Fruit fly (Drosophila melanogaster) whole organism, embryonic: ENCODE results near the gene CG33325.

Experiments used
- Atf6 ChIP-seq: fragments of 200-800 bp; sonication (Bioruptor generic); IDR thresholded peaks from 2 replicates; pipeline ENCODE4 v1.3.6; 2022; ENCODE audit warnings: missing biosample characterization, missing genetic modification characterization
- Bgb ChIP-seq: fragments of 200-800 bp; sonication (Bioruptor generic); IDR thresholded peaks from 2 replicates; pipeline ENCODE4 v1.3.6; 2022; ENCODE audit warnings: missing biosample characterization, missing genetic modification characterization; ENCODE audit not compliant: partially characterized antibody
- CG11093 ChIP-seq: fragments of 200-800 bp; sonication (Bioruptor generic); IDR thresholded peaks from 3 replicates; pipeline ENCODE4 v1.3.6; 2022; ENCODE audit warnings: missing biosample characterization, missing genetic modification characterization
- CG11398 ChIP-seq: fragments of 200-800 bp; sonication (Bioruptor generic); optimal IDR thresholded peaks from 2 replicates; lab custom pipeline; 2016; ENCODE audit warnings: missing biosample characterization, missing genetic modification characterization
- CG11696 ChIP-seq: fragments of 200-800 bp; sonication (Bioruptor generic); IDR thresholded peaks from 2 replicates; pipeline ENCODE4 v1.3.6; 2022; ENCODE audit warnings: missing biosample characterization, missing genetic modification characterization
- CG12769 ChIP-seq: fragments of 200-800 bp; sonication (Bioruptor generic); optimal IDR thresholded peaks from 2 replicates; lab custom pipeline; 2019; ENCODE audit warnings: missing biosample characterization, mild to moderate bottlenecking, missing genetic modification characterization, moderate library complexity
- CG13287 ChIP-seq: fragments of 200-800 bp; sonication (Bioruptor generic); IDR thresholded peaks from 2 replicates; pipeline ENCODE4 v1.3.6; 2022; ENCODE audit warnings: missing biosample characterization, missing genetic modification characterization; ENCODE audit not compliant: partially characterized antibody
- CG13775 ChIP-seq: fragments of 200-800 bp; sonication (Bioruptor generic); optimal IDR thresholded peaks from 3 replicates; lab custom pipeline; 2017; ENCODE audit warnings: missing biosample characterization, mild to moderate bottlenecking, missing genetic modification characterization
- CG14710 ChIP-seq: fragments of 200-800 bp; sonication (Bioruptor generic); optimal IDR thresholded peaks from 3 replicates; lab custom pipeline; 2019; ENCODE audit warnings: missing biosample characterization, mild to moderate bottlenecking, missing genetic modification characterization, moderate library complexity
- CG15479 ChIP-seq: fragments of 200-800 bp; sonication (Bioruptor generic); optimal IDR thresholded peaks from 3 replicates; lab custom pipeline; 2019; ENCODE audit warnings: missing biosample characterization, mild to moderate bottlenecking, missing genetic modification characterization, moderate library complexity
- CG16813 ChIP-seq: fragments of 200-800 bp; sonication (Bioruptor generic); IDR thresholded peaks from 3 replicates; pipeline ENCODE4 v1.3.6; 2022; ENCODE audit warnings: missing biosample characterization, missing genetic modification characterization; ENCODE audit not compliant: partially characterized antibody
- CG16863 ChIP-seq: fragments of 200-800 bp; sonication (Bioruptor generic); optimal IDR thresholded peaks from 3 replicates; lab custom pipeline; 2016; ENCODE audit warnings: missing biosample characterization, missing genetic modification characterization
- CG17361 ChIP-seq: fragments of 200-800 bp; sonication (Bioruptor generic); IDR thresholded peaks from 3 replicates; pipeline ENCODE4 v1.3.6; 2022; ENCODE audit warnings: missing biosample characterization, missing genetic modification characterization
- CG17829 ChIP-seq: fragments of 200-800 bp; optimal IDR thresholded peaks from 2 replicates; lab custom pipeline; 2019; ENCODE audit warnings: missing biosample characterization, mild to moderate bottlenecking, missing genetic modification characterization, moderate library complexity
- CG18764 ChIP-seq: fragments of 200-800 bp; sonication (Bioruptor generic); optimal IDR thresholded peaks from 3 replicates; lab custom pipeline; 2016; ENCODE audit warnings: missing biosample characterization, missing genetic modification characterization
- CG2129 ChIP-seq: fragments of 200-800 bp; sonication (Bioruptor generic); IDR thresholded peaks from 2 replicates; pipeline ENCODE4 v1.3.6; 2022; ENCODE audit warnings: missing biosample characterization, missing genetic modification characterization; ENCODE audit not compliant: partially characterized antibody
- CG2889 ChIP-seq: fragments of 200-800 bp; sonication (Bioruptor generic); IDR thresholded peaks from 3 replicates; pipeline ENCODE4 v1.3.6; 2022; ENCODE audit warnings: missing biosample characterization, missing genetic modification characterization
- CG34376 ChIP-seq: fragments of 200-800 bp; sonication (Bioruptor generic); optimal IDR thresholded peaks from 2 replicates; lab custom pipeline; 2018; ENCODE audit warnings: missing biosample characterization, mild to moderate bottlenecking, missing genetic modification characterization
- CG34422 ChIP-seq: fragments of 200-800 bp; sonication (Bioruptor generic); IDR thresholded peaks from 3 replicates; pipeline ENCODE4 v1.3.6; 2022; ENCODE audit warnings: missing biosample characterization, missing genetic modification characterization
- CG4617 ChIP-seq: fragments of 200-800 bp; sonication (Bioruptor generic); optimal IDR thresholded peaks from 3 replicates; lab custom pipeline; 2016; ENCODE audit warnings: missing biosample characterization, missing genetic modification characterization, borderline replicate concordance
- CG6689 ChIP-seq: fragments of 200-800 bp; sonication (Bioruptor generic); IDR thresholded peaks from 2 replicates; pipeline ENCODE4 v1.3.6; 2022; ENCODE audit warnings: missing biosample characterization, missing genetic modification characterization
- CG6854 ChIP-seq: fragments of 200-800 bp; sonication (Bioruptor generic); optimal IDR thresholded peaks from 3 replicates; lab custom pipeline; 2017; ENCODE audit warnings: missing biosample characterization, mild to moderate bottlenecking, missing genetic modification characterization
- Camta ChIP-seq: fragments of 200-800 bp; sonication (Bioruptor generic); optimal IDR thresholded peaks from 2 replicates; lab custom pipeline; 2016; ENCODE audit warnings: missing biosample characterization, missing genetic modification characterization
- HLHmδ ChIP-seq: fragments of 200-800 bp; sonication (Bioruptor generic); optimal IDR thresholded peaks from 2 replicates; lab custom pipeline; 2018; ENCODE audit warnings: missing biosample characterization, mild to moderate bottlenecking, missing genetic modification characterization, moderate library complexity
- Hmx ChIP-seq: fragments of 200-800 bp; sonication (Bioruptor generic); optimal IDR thresholded peaks from 2 replicates; lab custom pipeline; 2016; ENCODE audit warnings: missing biosample characterization, missing genetic modification characterization
- Nf-YB ChIP-seq: fragments of 200-800 bp; sonication (Bioruptor generic); optimal IDR thresholded peaks from 3 replicates; lab custom pipeline; 2019; ENCODE audit warnings: missing biosample characterization, mild to moderate bottlenecking, missing genetic modification characterization, moderate library complexity
- Nf-YC ChIP-seq: fragments of 200-800 bp; optimal IDR thresholded peaks from 3 replicates; lab custom pipeline; 2019; ENCODE audit warnings: missing biosample characterization, mild to moderate bottlenecking, missing genetic modification characterization, moderate library complexity
- Ptx1 ChIP-seq: fragments of 200-800 bp; sonication (Bioruptor generic); IDR thresholded peaks from 2 replicates; pipeline ENCODE4 v1.3.6; 2022; ENCODE audit warnings: missing biosample characterization, missing genetic modification characterization
- Sry-β ChIP-seq: fragments of 200-800 bp; sonication (Bioruptor generic); optimal IDR thresholded peaks from 2 replicates; lab custom pipeline; 2018; ENCODE audit warnings: missing biosample characterization, mild to moderate bottlenecking, missing genetic modification characterization, moderate library complexity
- Xbp1 ChIP-seq: fragments of 200-800 bp; sonication (Bioruptor generic); optimal IDR thresholded peaks from 3 replicates; lab custom pipeline; 2016; ENCODE audit warnings: missing biosample characterization, mild to moderate bottlenecking, missing genetic modification characterization
- ash1 ChIP-seq: fragments of 200-800 bp; sonication (Bioruptor generic); optimal IDR thresholded peaks from 2 replicates; lab custom pipeline; 2018; ENCODE audit warnings: missing biosample characterization, mild to moderate bottlenecking, missing genetic modification characterization
- cad ChIP-seq: fragments of >200 bp; optimal IDR thresholded peaks from 2 replicates; lab custom pipeline; 2017; ENCODE audit warnings: missing biosample characterization, missing genetic modification characterization
- danr ChIP-seq: fragments of 200-800 bp; sonication (Bioruptor generic); IDR thresholded peaks from 2 replicates; pipeline ENCODE4 v1.3.6; 2022; ENCODE audit warnings: missing biosample characterization, missing genetic modification characterization
- ems ChIP-seq: fragments of 200-800 bp; sonication (Bioruptor generic); optimal IDR thresholded peaks from 3 replicates; lab custom pipeline; 2016; ENCODE audit warnings: missing biosample characterization, missing genetic modification characterization
- fd64A ChIP-seq: fragments of 200-800 bp; sonication (Bioruptor generic); optimal IDR thresholded peaks from 3 replicates; lab custom pipeline; 2018; ENCODE audit warnings: missing biosample characterization, mild to moderate bottlenecking, missing genetic modification characterization
- fru ChIP-seq: fragments of >200 bp; optimal IDR thresholded peaks from 2 replicates; lab custom pipeline; 2017
- hth ChIP-seq: fragments of >200 bp; optimal IDR thresholded peaks from 2 replicates; lab custom pipeline; 2017; ENCODE audit warnings: inconsistent platforms
- nau ChIP-seq: fragments of 200-800 bp; sonication (Bioruptor generic); optimal IDR thresholded peaks from 3 replicates; lab custom pipeline; 2017; ENCODE audit warnings: missing biosample characterization, mild to moderate bottlenecking, missing genetic modification characterization, missing genetic modification reagents
- nmo ChIP-seq: fragments of 200-800 bp; sonication (Bioruptor generic); optimal IDR thresholded peaks from 2 replicates; lab custom pipeline; 2018; ENCODE audit warnings: missing biosample characterization, mild to moderate bottlenecking, missing genetic modification characterization, moderate library complexity
- odd ChIP-seq: fragments of 200-800 bp; sonication (Bioruptor generic); optimal IDR thresholded peaks from 2 replicates; lab custom pipeline; 2017; ENCODE audit warnings: missing biosample characterization, mild to moderate bottlenecking, missing genetic modification characterization
- org-1 ChIP-seq: fragments of 200-800 bp; sonication (Bioruptor generic); optimal IDR thresholded peaks from 2 replicates; lab custom pipeline; 2017; ENCODE audit warnings: missing biosample characterization, missing genetic modification characterization
- repo ChIP-seq: fragments of 200-800 bp; sonication (Bioruptor generic); optimal IDR thresholded peaks from 2 replicates; lab custom pipeline; 2016; ENCODE audit warnings: missing biosample characterization, missing genetic modification characterization
- slbo ChIP-seq: fragments of 200-800 bp; sonication (Bioruptor generic); IDR thresholded peaks from 2 replicates; pipeline ENCODE4 v1.3.6; 2022; ENCODE audit warnings: missing biosample characterization, missing genetic modification characterization
- slou ChIP-seq: fragments of 200-800 bp; sonication (Bioruptor generic); optimal IDR thresholded peaks from 3 replicates; lab custom pipeline; 2016; ENCODE audit warnings: missing biosample characterization, missing genetic modification characterization
- sr ChIP-seq: fragments of 200-800 bp; sonication (Bioruptor generic); IDR thresholded peaks from 3 replicates; pipeline ENCODE4 v1.3.6; 2022; ENCODE audit warnings: missing biosample characterization, missing genetic modification characterization
- stc ChIP-seq: fragments of 200-800 bp; sonication (Bioruptor generic); IDR thresholded peaks from 2 replicates; pipeline ENCODE4 v1.3.6; 2022; ENCODE audit warnings: missing biosample characterization, missing genetic modification characterization
- tap ChIP-seq: fragments of 200-800 bp; optimal IDR thresholded peaks from 3 replicates; lab custom pipeline; 2019; ENCODE audit warnings: missing biosample characterization, mild to moderate bottlenecking, missing genetic modification characterization, moderate library complexity
- unpg ChIP-seq: fragments of 200-800 bp; sonication (Bioruptor generic); optimal IDR thresholded peaks from 3 replicates; lab custom pipeline; 2018; ENCODE audit warnings: missing biosample characterization, mild to moderate bottlenecking, missing genetic modification characterization, moderate library complexity
- zen ChIP-seq: fragments of 200-800 bp; sonication (Bioruptor generic); optimal IDR thresholded peaks from 3 replicates; lab custom pipeline; 2018; ENCODE audit warnings: missing biosample characterization, mild to moderate bottlenecking, missing genetic modification characterization, moderate library complexity
- zen2 ChIP-seq: fragments of 200-800 bp; sonication (Bioruptor generic); IDR thresholded peaks from 3 replicates; pipeline ENCODE4 v1.3.6; 2022; ENCODE audit warnings: missing biosample characterization, missing genetic modification characterization; ENCODE audit not compliant: partially characterized antibody
- zf30C ChIP-seq: fragments of 200-800 bp; sonication (Bioruptor generic); optimal IDR thresholded peaks from 3 replicates; lab custom pipeline; 2018; ENCODE audit warnings: missing biosample characterization, mild to moderate bottlenecking, missing genetic modification characterization

The CG33325 gene

DNA sequence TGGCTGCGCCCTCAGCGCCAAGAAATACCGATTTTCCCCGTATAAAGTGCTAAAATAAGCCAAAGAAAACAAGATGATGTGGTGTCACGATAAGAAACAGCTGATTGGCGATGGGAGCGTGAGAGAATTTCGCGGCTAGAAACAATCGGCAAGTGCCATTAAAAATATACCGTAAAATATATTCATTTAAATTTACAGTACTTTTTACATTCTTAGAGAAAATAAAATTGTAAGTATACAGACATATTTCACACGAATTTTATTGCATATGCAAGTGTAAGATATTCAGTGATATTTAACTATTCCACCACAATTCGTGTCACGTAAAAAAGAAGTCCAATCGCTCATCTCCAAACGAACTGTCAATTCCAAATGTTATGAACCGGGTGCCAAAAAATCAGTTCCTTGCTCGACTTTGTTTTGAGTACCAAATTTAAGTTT is 3.3 kb downstream of the CG33325 start, which contains the start of the genes Unc50, CG11755 and CG8043 (continued):
- TF ChIP-seq CG6689 (GFP tag; lab: Robert Waterston, UW) = peak; percentile 74
- no peak for TF ChIP-seq zf30C (GFP tag; lab: Kevin White, UChicago)
- no peak for TF ChIP-seq CG34422 (GFP tag; lab: Robert Waterston, UW)
- peak; percentile 66 for TF ChIP-seq Hmx (GFP tag; lab: Kevin White, UChicago)
- no peak for TF ChIP-seq CG11398
- TF ChIP-seq CG18764 (GFP tag; lab: Kevin White, UChicago) = peak; percentile 55
- TF ChIP-seq CG4617 (GFP tag; lab: Kevin White, UChicago) = peak; percentile 68
- peak; percentile 92 for TF ChIP-seq nmo (GFP tag; lab: Kevin White, UChicago)
- TF ChIP-seq ash1 (GFP tag; lab: Kevin White, UChicago) = no peak
- TF ChIP-seq CG13775 (GFP tag; lab: Kevin White, UChicago) = peak; percentile 86
- TF ChIP-seq Ptx1 (GFP tag; lab: Robert Waterston, UW) = peak; percentile 75
- no peak for TF ChIP-seq fd64A (GFP tag; lab: Kevin White, UChicago)
- TF ChIP-seq Nf-YB = peak; percentile 62
- TF ChIP-seq slbo = peak; percentile 83
- TF ChIP-seq Nf-YC (tag; lab: Kevin White, UChicago) = peak; percentile 71
- TF ChIP-seq hth (lab: Kevin White, UChicago) = no peak
- peak; percentile 47 for TF ChIP-seq odd (GFP tag; lab: Kevin White, UChicago)
- TF ChIP-seq Atf6 (GFP tag; lab: Robert Waterston, UW) = peak; percentile 63; the same call in 1 of the 2 replicates
- no peak for TF ChIP-seq fru (lab: Kevin White, UChicago)
- peak; percentile 73; the same call in 2 of the 3 replicates for TF ChIP-seq CG11093
- no peak for TF ChIP-seq org-1 (GFP tag; lab: Kevin White, UChicago)
- no peak for TF ChIP-seq CG11696 (GFP tag; lab: Robert Waterston, UW)
- TF ChIP-seq repo (GFP tag; lab: Kevin White, UChicago) = peak; percentile 34
- TF ChIP-seq Camta (GFP tag; lab: Kevin White, UChicago) = peak; percentile 60
- TF ChIP-seq CG13287 (GFP tag; lab: Robert Waterston, UW) = peak; percentile 99
- peak; percentile 83 for TF ChIP-seq zen (tag; lab: Kevin White, UChicago)
- TF ChIP-seq CG2889 (GFP tag; lab: Robert Waterston, UW) = no peak; the same call in 2 of the 3 replicates
- no peak for TF ChIP-seq CG6854
- peak; percentile 44 for TF ChIP-seq CG16863 (GFP tag; lab: Kevin White, UChicago)
- TF ChIP-seq CG16813 = peak; percentile 99
- peak; percentile 93 for TF ChIP-seq Bgb (GFP tag; lab: Robert Waterston, UW)
- TF ChIP-seq CG2129 = peak; percentile 99
- TF ChIP-seq CG14710 (tag; lab: Kevin White, UChicago) = peak; percentile 89
- TF ChIP-seq nau = no peak
- no peak for TF ChIP-seq cad
- peak; percentile 47 for TF ChIP-seq ems (GFP tag; lab: Kevin White, UChicago)
- TF ChIP-seq zen2 (GFP tag; lab: Robert Waterston, UW) = peak; percentile 95
- TF ChIP-seq CG17361 = peak; percentile 88
- no peak for TF ChIP-seq sr
- TF ChIP-seq Xbp1 = peak; percentile 91
- TF ChIP-seq CG34376 (GFP tag; lab: Kevin White, UChicago) = peak; percentile 79
- TF ChIP-seq CG15479 (GFP tag; lab: Kevin White, UChicago) = no peak
- TF ChIP-seq CG17829 (tag; lab: Kevin White, UChicago) = peak; percentile 83
- no peak for TF ChIP-seq stc (GFP tag; lab: Robert Waterston, UW)
- TF ChIP-seq tap = peak; percentile 68
- peak; percentile 74 for TF ChIP-seq unpg (GFP tag; lab: Kevin White, UChicago)
- TF ChIP-seq Sry-β (GFP tag; lab: Kevin White, UChicago) = peak; percentile 46
- TF ChIP-seq danr = peak; percentile 53; the same call in 1 of the 2 replicates
- TF ChIP-seq slou = peak; percentile 78
- TF ChIP-seq HLHmδ (GFP tag; lab: Kevin White, UChicago) = no peak
- TF ChIP-seq CG12769 (tag; lab: Kevin White, UChicago) = no peak
